Worm (Caenorhabditis elegans) whole organism, mixed stage, embryonic: ENCODE data around the gene ZK287.4.

ENCODE experiments used
- ceh-83 ChIP-seq: fragments of 200-800 bp; sonication (Bioruptor generic); optimal IDR thresholded peaks from 2 replicates; lab custom pipeline; 2018; ENCODE audit warnings: mild to moderate bottlenecking, missing genetic modification characterization, missing compliant biosample characterization
- ces-1 ChIP-seq: fragments of 150-350 bp; optimal IDR thresholded peaks from 2 replicates; lab custom pipeline; 2014; ENCODE audit warnings: missing biosample characterization, missing genetic modification reagents, missing genetic modification characterization
- elt-3 ChIP-seq: fragments of 150-350 bp; optimal IDR thresholded peaks from 2 replicates; lab custom pipeline; 2014; ENCODE audit warnings: missing biosample characterization, missing genetic modification characterization
- hlh-1 ChIP-seq: fragments of 150-350 bp; optimal IDR thresholded peaks from 2 replicates; lab custom pipeline; 2014; ENCODE audit warnings: missing biosample characterization, missing genetic modification reagents, missing genetic modification characterization
- lin-32 ChIP-seq: fragments of 200-800 bp; sonication (Bioruptor generic); optimal IDR thresholded peaks from 2 replicates; lab custom pipeline; 2018; ENCODE audit warnings: mild to moderate bottlenecking, missing genetic modification characterization, missing compliant biosample characterization
- lsy-2 ChIP-seq: fragments of 150-350 bp; optimal IDR thresholded peaks from 2 replicates; lab custom pipeline; 2014; ENCODE audit warnings: missing biosample characterization, missing genetic modification characterization
- unc-120 ChIP-seq: sonication (generic microtip); optimal IDR thresholded peaks from 2 replicates; lab custom pipeline; 2017; ENCODE audit warnings: missing genetic modification characterization, missing compliant biosample characterization; ENCODE audit not compliant: poor library complexity, severe bottlenecking

ZK287.4 gene

DNA sequence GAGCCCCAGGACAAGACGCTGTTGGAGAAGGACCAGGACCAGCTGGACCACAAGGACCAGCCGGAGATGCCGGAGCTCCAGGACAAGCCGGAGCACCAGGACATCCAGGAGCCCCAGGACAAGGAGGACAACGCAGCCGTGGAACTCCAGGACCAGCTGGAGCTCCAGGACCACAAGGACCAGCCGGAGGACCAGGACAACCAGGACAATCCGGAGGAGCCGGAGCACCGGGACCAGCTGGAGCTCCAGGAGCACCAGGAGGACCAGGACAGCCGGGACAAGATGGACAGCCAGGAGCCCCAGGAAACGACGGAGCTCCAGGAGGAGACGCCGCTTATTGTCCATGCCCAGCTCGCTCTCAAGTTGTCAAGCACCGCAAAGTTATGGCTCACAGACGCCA is 54.9 kb downstream of the ZK287.4 start:
- TF ChIP-seq ceh-83 (GFP tag; lab: Kevin White, UChicago), result no peak
- no peak for TF ChIP-seq unc-120 (tag; lab: Kevin White, UChicago)
- no peak for TF ChIP-seq elt-3 (tag; lab: Kevin White, UChicago)
- TF ChIP-seq ces-1 (GFP tag; lab: Kevin White, UChicago), result no peak
- TF ChIP-seq hlh-1 (tag; lab: Kevin White, UChicago), result no peak
- TF ChIP-seq lsy-2 (tag; lab: Kevin White, UChicago), result no peak
- TF ChIP-seq lin-32, result no peak
